Worm (Caenorhabditis elegans) whole organism, L3 larva: ENCODE data around the gene D2089.3.

Experiments
- ceh-28 ChIP-seq: fragments of 150-350 bp; optimal IDR thresholded peaks from 2 replicates; lab custom pipeline; 2014; ENCODE audit warnings: missing biosample characterization, missing genetic modification reagents, missing genetic modification characterization
- daf-12 ChIP-seq: fragments of 150-350 bp; optimal IDR thresholded peaks from 2 replicates; lab custom pipeline; 2014; ENCODE audit warnings: missing biosample characterization, missing genetic modification reagents, missing genetic modification characterization
- egl-5 ChIP-seq: fragments of 150-350 bp; optimal IDR thresholded peaks from 2 replicates; lab custom pipeline; 2017; ENCODE audit warnings: missing biosample characterization, missing genetic modification reagents, missing genetic modification characterization, inconsistent platforms
- nhr-12 ChIP-seq: fragments of 150-350 bp; optimal IDR thresholded peaks from 2 replicates; lab custom pipeline; 2014; ENCODE audit warnings: missing biosample characterization, missing genetic modification characterization
- zag-1 ChIP-seq: fragments of 150-350 bp; optimal IDR thresholded peaks from 2 replicates; lab custom pipeline; 2014; ENCODE audit warnings: missing biosample characterization, missing genetic modification characterization
- ztf-11 ChIP-seq: fragments of 150-350 bp; optimal IDR thresholded peaks from 2 replicates; lab custom pipeline; 2014; ENCODE audit warnings: missing biosample characterization, missing genetic modification characterization
- ztf-4 ChIP-seq: fragments of 150-350 bp; optimal IDR thresholded peaks from 2 replicates; lab custom pipeline; 2014; ENCODE audit warnings: missing biosample characterization, missing genetic modification characterization

DNA sequence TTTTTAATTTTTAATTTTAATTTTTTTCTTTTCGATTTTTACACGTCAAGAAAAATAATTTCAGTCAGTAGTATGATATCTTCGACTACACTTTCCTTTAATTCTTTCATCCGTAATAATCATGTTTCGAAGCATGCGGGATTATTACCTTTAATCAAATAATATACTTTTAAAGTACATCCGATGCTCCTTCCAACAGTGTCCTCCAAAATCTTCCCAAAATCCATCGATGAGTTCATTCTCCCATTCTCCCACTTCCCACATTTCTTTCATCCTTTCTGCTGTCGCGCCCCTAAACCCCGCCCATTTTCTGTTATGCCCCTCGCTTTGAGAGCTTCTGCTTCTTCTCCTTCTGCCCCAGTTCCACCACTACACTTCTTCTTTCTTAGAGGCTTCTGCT lies 29.8 kb upstream of the D2089.3 start, which contains the start of gene lgc-57:
- no peak for TF ChIP-seq egl-5 (tag; lab: Kevin White, UChicago)
- no peak for TF ChIP-seq ceh-28 (tag; lab: Kevin White, UChicago)
- no peak for TF ChIP-seq ztf-11
- TF ChIP-seq ztf-4 (tag; lab: Kevin White, UChicago): no peak
- TF ChIP-seq zag-1: no peak
- no peak for TF ChIP-seq nhr-12
- no peak for TF ChIP-seq daf-12 (tag; lab: Kevin White, UChicago)
